Fruit fly (Drosophila melanogaster): ENCODE results near the gene CG3008.

The CG3008 gene

dm6 chr2L:4883023-4883392 lies at the start of gene CG3008, which contains the start of gene Cf2:
Gene CG3008, plus strand, starts transcription at chr2L:4883298.
Gene Cf2, minus strand, starts transcription at chr2L:4883107.
- TF ChIP-seq CG8478 (optimal IDR thresholded peaks at IDR 0.05): no peak
- no peak for TF ChIP-seq CTCF (optimal IDR thresholded peaks at IDR 0.05)

dm6 chr2L:4835091-4835689 lies 47.9 kb upstream of the CG3008 start, which contains the start of gene Ir25a:
Gene Ir25a, minus strand, starts transcription at chr2L:4835300.
- TF ChIP-seq CG8478 (optimal IDR thresholded peaks at IDR 0.05) (no peak), CTCF (optimal IDR thresholded peaks at IDR 0.05) (no peak)

DNA sequence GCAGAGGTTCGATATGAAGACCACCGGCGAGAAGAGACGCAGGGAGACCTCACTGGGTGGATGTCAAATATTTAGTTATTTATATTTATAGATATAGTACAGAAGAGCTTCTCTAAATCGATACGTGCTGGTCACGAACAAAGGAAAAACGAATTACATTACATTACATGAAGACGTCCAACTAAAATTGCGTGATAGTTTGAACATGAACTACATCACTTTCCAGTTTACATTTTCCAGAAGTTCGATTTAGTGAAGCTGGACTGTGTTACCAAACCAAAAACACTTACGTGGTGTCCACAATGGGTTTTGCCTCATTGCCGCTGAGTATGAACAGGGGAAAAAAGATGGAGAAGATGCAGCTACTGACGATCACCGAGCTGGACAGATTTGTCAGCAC lies 46.9 kb upstream of the CG3008 start:
- TF ChIP-seq CG8478 (optimal IDR thresholded peaks at IDR 0.05) (no peak), CTCF (optimal IDR thresholded peaks at IDR 0.05) (no peak)

dm6 chr2L:4837772-4838397 lies 45.2 kb upstream of the CG3008 start, which contains the start of the genes tank and CG12194:
Gene tank, minus strand, starts transcription at chr2L:4837999.
Gene CG12194, plus strand, starts transcription at chr2L:4838347.
- TF ChIP-seq CG8478 (optimal IDR thresholded peaks at IDR 0.05): no peak
- no peak for TF ChIP-seq CTCF (optimal IDR thresholded peaks at IDR 0.05)

dm6 chr2L:4838494-4839320 lies 44.4 kb upstream of the CG3008 start:
- no peak for TF ChIP-seq CTCF (optimal IDR thresholded peaks at IDR 0.05)
- TF ChIP-seq CG8478 (optimal IDR thresholded peaks at IDR 0.05): no peak

dm6 chr2L:4846629-4847125 lies 36.4 kb upstream of the CG3008 start:
- no peak for TF ChIP-seq CG8478 (optimal IDR thresholded peaks at IDR 0.05)
- no peak for TF ChIP-seq CTCF (optimal IDR thresholded peaks at IDR 0.05)

DNA sequence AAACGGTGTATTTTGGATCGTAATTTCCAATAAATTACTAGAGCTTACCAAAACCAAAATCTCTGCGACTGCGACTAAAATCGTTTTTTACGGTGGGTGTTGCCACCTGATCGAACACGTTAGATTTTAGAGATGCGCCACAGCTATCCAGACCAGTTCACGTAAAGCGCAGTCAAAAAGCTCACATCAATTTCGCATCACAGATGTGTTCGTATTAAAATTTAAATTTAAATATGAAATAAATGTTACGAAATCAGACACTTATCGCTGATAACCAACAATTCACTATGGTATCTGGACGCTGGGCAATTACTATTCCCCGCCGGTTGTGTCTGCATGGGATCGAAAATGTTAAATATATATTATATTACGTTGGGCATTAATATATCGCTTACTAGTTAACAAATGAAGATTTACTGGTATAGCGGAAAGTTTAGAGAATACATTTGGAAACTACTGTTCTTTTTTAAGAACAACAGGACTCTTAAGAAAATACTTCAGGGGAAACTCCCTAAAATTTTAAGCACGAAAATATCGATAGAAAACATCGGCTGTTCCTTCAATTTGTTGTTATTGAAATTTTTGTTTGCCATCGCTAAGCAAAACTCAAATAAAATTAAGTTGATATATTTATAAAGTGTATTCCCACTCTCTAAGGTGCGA lies 35.8 kb upstream of the CG3008 start, which contains the start of the genes mxt and CG11927:
Gene mxt, minus strand, starts transcription at position 105 of the 663 bp plus-strand sequence.
Gene CG11927, plus strand, starts transcription at position 576 of the 663 bp plus-strand sequence.
- no peak for TF ChIP-seq CTCF (optimal IDR thresholded peaks at IDR 0.05)
- TF ChIP-seq CG8478 (optimal IDR thresholded peaks at IDR 0.05): no peak

DNA sequence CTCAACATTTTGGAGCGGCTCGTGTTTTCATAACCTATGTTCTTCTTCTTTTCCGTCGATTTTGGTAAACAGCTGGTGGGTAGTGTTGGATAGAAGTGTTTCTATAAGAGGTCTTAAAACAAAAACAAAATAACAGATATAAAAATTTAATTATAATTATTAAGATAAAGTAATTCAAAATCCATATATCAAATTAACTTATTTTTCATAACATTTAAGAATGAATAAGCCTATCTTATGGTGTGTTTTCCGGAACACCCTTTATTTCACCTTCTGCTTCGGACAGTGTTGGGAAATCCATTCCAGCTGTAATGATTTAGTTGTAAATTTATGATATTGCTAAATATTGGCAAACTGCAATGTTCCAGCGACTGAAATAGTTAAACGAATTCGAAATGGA lies 32.7 kb upstream of the CG3008 start, which contains the start of the genes mRpS2 and Mon1:
Gene mRpS2, minus strand, starts transcription at position 64 of the 400 bp plus-strand sequence.
Gene Mon1, plus strand, starts transcription at position 286 of the 400 bp plus-strand sequence.
- no peak for TF ChIP-seq CG8478 (optimal IDR thresholded peaks at IDR 0.05)
- TF ChIP-seq CTCF (optimal IDR thresholded peaks at IDR 0.05): no peak

DNA sequence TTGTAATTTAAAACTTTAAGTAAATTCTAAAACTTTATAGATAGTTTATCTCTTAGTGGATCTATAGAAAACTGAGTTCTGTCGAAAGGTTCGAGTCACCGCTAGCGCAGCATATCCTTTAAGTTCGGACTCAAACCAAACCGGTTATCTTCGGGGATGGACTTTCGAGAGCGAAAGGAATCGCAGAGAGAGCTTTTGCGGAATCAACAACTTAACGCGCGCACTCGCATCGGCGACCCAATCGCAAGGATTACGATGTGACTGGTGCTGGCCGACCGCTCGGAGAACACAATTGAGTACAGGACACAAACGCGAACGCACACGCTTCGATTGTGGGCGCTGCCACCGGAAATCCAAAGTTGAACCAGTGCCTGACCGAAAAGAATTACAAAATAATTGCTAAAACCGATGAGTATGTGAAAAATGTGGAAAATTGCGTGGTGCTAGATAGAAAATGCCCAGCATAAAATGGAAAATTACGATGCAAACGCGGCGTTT lies 30.4 kb upstream of the CG3008 start, which contains the start of gene smog:
Gene smog, plus strand, starts transcription at position 260 of the 498 bp plus-strand sequence.
- peak in 1 of 2 experiments; percentile 23 for TF ChIP-seq CTCF (optimal IDR thresholded peaks at IDR 0.05)
- no peak for TF ChIP-seq CG8478 (optimal IDR thresholded peaks at IDR 0.05)

- TF ChIP-seq CG8478 (optimal IDR thresholded peaks at IDR 0.05) (no peak), CTCF (optimal IDR thresholded peaks at IDR 0.05) (no peak)
These were observed 28.3 kb upstream of the CG3008 start for dm6 chr2L:4854822-4855221.

DNA sequence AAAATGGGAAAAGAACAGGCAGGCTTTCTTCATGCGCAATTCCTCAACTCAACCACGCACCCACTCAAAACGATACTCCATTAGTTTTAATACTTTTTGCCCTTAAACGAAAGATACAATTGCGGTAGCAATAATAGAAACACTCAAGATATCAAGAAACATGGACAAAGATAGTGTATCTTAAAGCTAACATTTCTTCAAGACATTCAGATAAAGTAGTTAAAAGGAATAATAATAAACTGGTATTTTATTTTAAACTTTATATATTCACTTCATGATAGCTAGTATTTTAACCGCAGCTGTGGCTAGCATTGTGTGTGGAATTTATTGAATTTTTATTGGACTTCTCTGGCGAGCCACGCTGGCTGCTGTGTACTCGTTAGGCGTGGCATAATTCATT lies 27.0 kb upstream of the CG3008 start:
- TF ChIP-seq CTCF (optimal IDR thresholded peaks at IDR 0.05): no peak
- no peak for TF ChIP-seq CG8478 (optimal IDR thresholded peaks at IDR 0.05)

DNA sequence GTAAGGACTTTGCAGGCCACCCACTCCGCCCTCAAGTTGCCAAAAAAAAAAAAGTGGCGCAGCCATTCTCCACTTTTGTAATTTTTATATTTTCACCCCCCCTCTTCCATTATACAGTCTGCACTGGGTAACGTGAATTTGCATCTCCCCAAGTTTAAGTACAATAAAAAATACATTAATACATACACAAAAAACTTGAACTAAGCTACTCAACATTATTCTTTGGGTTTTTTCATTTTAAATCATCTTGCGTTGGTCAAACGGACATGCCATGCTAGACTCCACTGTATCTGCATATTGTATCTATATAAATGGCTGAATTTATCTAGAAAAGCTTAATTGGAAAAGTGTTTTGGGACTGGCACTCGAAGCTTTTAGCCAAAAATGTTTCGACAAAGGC lies 21.6 kb upstream of the CG3008 start:
- TF ChIP-seq CTCF (optimal IDR thresholded peaks at IDR 0.05) (no peak), CG8478 (optimal IDR thresholded peaks at IDR 0.05) (no peak)

DNA sequence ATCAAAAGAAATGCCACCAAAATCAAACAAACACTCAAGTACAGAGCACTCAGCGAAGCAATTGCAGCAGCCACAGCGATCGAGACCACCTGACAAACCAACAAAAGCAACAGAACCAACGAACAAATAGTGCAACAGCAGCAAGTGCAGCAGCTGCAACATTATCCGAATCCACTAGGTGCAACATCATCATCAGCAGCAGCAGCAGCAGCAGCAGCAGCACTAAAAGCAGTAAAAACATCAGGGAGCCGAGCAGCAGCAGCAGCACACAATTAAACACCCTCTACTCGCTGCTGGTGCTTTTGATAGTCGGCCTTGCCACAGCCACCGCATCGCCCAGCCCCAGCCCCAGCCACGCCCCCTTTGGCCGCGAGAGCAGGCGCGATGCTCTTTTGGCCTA lies 17.7 kb upstream of the CG3008 start:
- no peak for TF ChIP-seq CG8478 (optimal IDR thresholded peaks at IDR 0.05)
- no peak for TF ChIP-seq CTCF (optimal IDR thresholded peaks at IDR 0.05)

DNA sequence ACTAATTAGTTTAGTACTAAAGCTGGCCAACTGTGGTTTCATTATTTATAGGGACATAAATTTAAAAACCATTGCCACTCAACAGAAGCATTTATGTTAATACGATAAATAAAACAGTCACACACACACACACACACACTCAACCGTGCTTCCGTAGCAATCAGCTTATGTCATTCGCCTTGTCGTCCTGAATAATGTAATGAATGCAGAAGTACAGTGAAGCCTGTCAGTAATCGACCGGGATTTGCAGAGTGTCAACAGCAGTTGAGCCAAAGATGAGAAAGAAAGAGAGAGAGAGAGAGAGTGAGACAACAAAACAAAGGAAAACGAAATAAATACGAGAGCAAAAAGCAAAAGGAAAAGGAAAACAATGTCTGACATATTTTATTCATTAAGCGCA lies 14.7 kb upstream of the CG3008 start:
- no peak for TF ChIP-seq CTCF (optimal IDR thresholded peaks at IDR 0.05)
- TF ChIP-seq CG8478 (optimal IDR thresholded peaks at IDR 0.05): no peak

All from S2 (cell line).